Fruit fly (Drosophila melanogaster) whole organism, embryonic: ENCODE measurements around the gene CG2865.

ENCODE experiments used
- Abd-B ChIP-seq: fragments of 200-800 bp; sonication (Bioruptor generic); optimal IDR thresholded peaks from 2 replicates; lab custom pipeline; 2018; ENCODE audit warnings: missing biosample characterization, mild to moderate bottlenecking, missing genetic modification characterization, moderate library complexity
- Aef1 ChIP-seq: fragments of 200-800 bp; sonication (Bioruptor generic); IDR thresholded peaks from 3 replicates; pipeline ENCODE4 v1.3.6; 2022; ENCODE audit warnings: missing biosample characterization, missing genetic modification characterization
- Blimp-1 ChIP-seq: fragments of 200-800 bp; sonication (Bioruptor generic); optimal IDR thresholded peaks from 3 replicates; lab custom pipeline; 2018; ENCODE audit warnings: missing biosample characterization, missing genetic modification characterization, mild to moderate bottlenecking, moderate library complexity, missing genetic modification reagents
- BtbVII ChIP-seq: fragments of 200-800 bp; sonication (Bioruptor generic); optimal IDR thresholded peaks from 3 replicates; lab custom pipeline; 2017; ENCODE audit warnings: missing biosample characterization, mild to moderate bottlenecking, missing genetic modification characterization
- CG10431 ChIP-seq: fragments of 200-800 bp; sonication (Bioruptor generic); optimal IDR thresholded peaks from 3 replicates; lab custom pipeline; 2018; ENCODE audit warnings: missing biosample characterization, mild to moderate bottlenecking, missing genetic modification characterization
- CG11398 ChIP-seq: fragments of 200-800 bp; sonication (Bioruptor generic); optimal IDR thresholded peaks from 2 replicates; lab custom pipeline; 2016; ENCODE audit warnings: missing biosample characterization, missing genetic modification characterization
- CG11560 ChIP-seq: fragments of 200-800 bp; sonication (Bioruptor generic); IDR thresholded peaks from 3 replicates; pipeline ENCODE4 v1.3.6; 2022; ENCODE audit warnings: missing biosample characterization, missing genetic modification characterization
- CG12104 ChIP-seq: fragments of 200-800 bp; sonication (Bioruptor generic); optimal IDR thresholded peaks from 3 replicates; lab custom pipeline; 2016; ENCODE audit warnings: missing biosample characterization, missing genetic modification characterization
- CG12769 ChIP-seq: fragments of 200-800 bp; sonication (Bioruptor generic); optimal IDR thresholded peaks from 2 replicates; lab custom pipeline; 2019; ENCODE audit warnings: missing biosample characterization, mild to moderate bottlenecking, missing genetic modification characterization, moderate library complexity
- CG14441 ChIP-seq: fragments of 200-800 bp; sonication (Bioruptor generic); IDR thresholded peaks from 2 replicates; pipeline ENCODE4 v1.3.6; 2022; ENCODE audit warnings: missing biosample characterization, missing genetic modification characterization
- CG15601 ChIP-seq: fragments of 200-800 bp; sonication (Bioruptor generic); optimal IDR thresholded peaks from 3 replicates; lab custom pipeline; 2019; ENCODE audit warnings: missing biosample characterization, mild to moderate bottlenecking, missing genetic modification characterization, moderate library complexity
- CG1602 ChIP-seq: fragments of 200-800 bp; sonication (Bioruptor generic); optimal IDR thresholded peaks from 3 replicates; lab custom pipeline; 2016; ENCODE audit warnings: missing biosample characterization, missing genetic modification characterization
- CG17612 ChIP-seq: fragments of 200-800 bp; sonication (Bioruptor generic); IDR thresholded peaks from 2 replicates; pipeline ENCODE4 v1.3.6; 2022; ENCODE audit warnings: missing biosample characterization, missing genetic modification characterization
- CG2202 ChIP-seq: fragments of 200-800 bp; sonication (Bioruptor generic); optimal IDR thresholded peaks from 2 replicates; lab custom pipeline; 2018; ENCODE audit warnings: missing biosample characterization, mild to moderate bottlenecking, missing genetic modification characterization
- CG2875 ChIP-seq: fragments of 200-800 bp; sonication (Bioruptor generic); optimal IDR thresholded peaks from 2 replicates; lab custom pipeline; 2017; ENCODE audit warnings: missing biosample characterization, mild to moderate bottlenecking, missing genetic modification characterization, missing genetic modification reagents
- CG30020 ChIP-seq: fragments of 200-800 bp; optimal IDR thresholded peaks from 2 replicates; lab custom pipeline; 2019; ENCODE audit warnings: missing biosample characterization, mild to moderate bottlenecking, missing genetic modification characterization, moderate library complexity
- CG32532 ChIP-seq: fragments of 200-800 bp; sonication (Bioruptor generic); IDR thresholded peaks from 2 replicates; pipeline ENCODE4 v1.3.6; 2022; ENCODE audit warnings: missing biosample characterization, missing genetic modification characterization
- CG32772 ChIP-seq: fragments of 200-800 bp; sonication (Bioruptor generic); IDR thresholded peaks from 2 replicates; pipeline ENCODE4 v1.3.6; 2022; ENCODE audit warnings: missing biosample characterization, missing genetic modification characterization
- CG4282 ChIP-seq: fragments of 200-800 bp; sonication (Bioruptor generic); optimal IDR thresholded peaks from 2 replicates; lab custom pipeline; 2016; ENCODE audit warnings: missing biosample characterization, missing genetic modification characterization
- CG43689 ChIP-seq: fragments of 200-800 bp; sonication (Bioruptor generic); IDR thresholded peaks from 2 replicates; pipeline ENCODE4 v1.3.6; 2022; ENCODE audit warnings: missing biosample characterization, missing genetic modification characterization
- CG5953 ChIP-seq: fragments of 200-800 bp; sonication (Bioruptor generic); IDR thresholded peaks from 2 replicates; pipeline ENCODE4 v1.3.6; 2022; ENCODE audit warnings: missing biosample characterization, missing genetic modification characterization
- CG9215 ChIP-seq: fragments of 200-800 bp; sonication (Bioruptor generic); IDR thresholded peaks from 2 replicates; pipeline ENCODE4 v1.3.6; 2022; ENCODE audit warnings: missing biosample characterization, missing genetic modification characterization
- CG9932 ChIP-seq: fragments of 200-800 bp; sonication (Bioruptor generic); IDR thresholded peaks from 2 replicates; pipeline ENCODE4 v1.3.6; 2022; ENCODE audit warnings: missing biosample characterization, missing genetic modification characterization
- CkIIα-i1 ChIP-seq: fragments of 200-800 bp; sonication (Bioruptor generic); IDR thresholded peaks from 2 replicates; pipeline ENCODE4 v1.3.6; 2022; ENCODE audit warnings: missing biosample characterization, missing genetic modification characterization
- D19A ChIP-seq: fragments of 200-800 bp; optimal IDR thresholded peaks from 3 replicates; lab custom pipeline; 2019; ENCODE audit warnings: missing biosample characterization, mild to moderate bottlenecking, missing genetic modification characterization, moderate library complexity
- Dip2 ChIP-seq: fragments of 200-800 bp; sonication (Bioruptor generic); IDR thresholded peaks from 2 replicates; pipeline ENCODE4 v1.3.6; 2022; ENCODE audit warnings: missing biosample characterization, missing genetic modification characterization
- NC2α ChIP-seq: fragments of 200-800 bp; sonication (Bioruptor generic); optimal IDR thresholded peaks from 2 replicates; lab custom pipeline; 2016; ENCODE audit warnings: missing biosample characterization, missing genetic modification characterization
- Poxn ChIP-seq: fragments of 200-800 bp; sonication (Bioruptor generic); IDR thresholded peaks from 2 replicates; pipeline ENCODE4 v1.3.6; 2022; ENCODE audit warnings: missing biosample characterization, missing genetic modification characterization
- Rfx ChIP-seq: fragments of 200-800 bp; sonication (Bioruptor generic); IDR thresholded peaks from 2 replicates; pipeline ENCODE4 v1.3.6; 2022; ENCODE audit warnings: missing biosample characterization, missing genetic modification characterization
- Scr ChIP-seq: fragments of 200-800 bp; sonication (Bioruptor generic); IDR thresholded peaks from 2 replicates; pipeline ENCODE4 v1.3.6; 2022; ENCODE audit warnings: missing biosample characterization, missing genetic modification characterization; ENCODE audit not compliant: partially characterized antibody
- croc ChIP-seq: fragments of 200-800 bp; sonication (Bioruptor generic); conservative IDR thresholded peaks from 3 replicates; pipeline ENCODE4 v1.3.6; 2022; ENCODE audit warnings: missing biosample characterization, missing genetic modification characterization
- jumu ChIP-seq: fragments of 200-800 bp; sonication (Bioruptor generic); optimal IDR thresholded peaks from 3 replicates; lab custom pipeline; 2016; ENCODE audit warnings: missing biosample characterization, missing genetic modification characterization
- kay ChIP-seq: fragments of 200-800 bp; sonication (Bioruptor generic); optimal IDR thresholded peaks from 2 replicates; lab custom pipeline; 2016; ENCODE audit warnings: missing biosample characterization, missing genetic modification characterization
- klu ChIP-seq: fragments of 200-800 bp; sonication (Bioruptor generic); IDR thresholded peaks from 2 replicates; pipeline ENCODE4 v1.3.6; 2022; ENCODE audit warnings: missing biosample characterization, missing genetic modification characterization
- lbe ChIP-seq: fragments of 200-800 bp; sonication (Bioruptor generic); optimal IDR thresholded peaks from 2 replicates; lab custom pipeline; 2016; ENCODE audit warnings: missing biosample characterization, mild to moderate bottlenecking, missing genetic modification characterization
- maf-S ChIP-seq: fragments of 200-800 bp; sonication (Bioruptor generic); optimal IDR thresholded peaks from 2 replicates; lab custom pipeline; 2016; ENCODE audit warnings: missing biosample characterization, missing genetic modification characterization
- mld ChIP-seq: fragments of 200-800 bp; sonication (Bioruptor generic); IDR thresholded peaks from 3 replicates; pipeline ENCODE4 v1.3.6; 2022; ENCODE audit warnings: missing biosample characterization, missing genetic modification characterization; ENCODE audit not compliant: partially characterized antibody
- nerfin-1 ChIP-seq: fragments of 200-800 bp; sonication (Bioruptor generic); optimal IDR thresholded peaks from 3 replicates; lab custom pipeline; 2019; ENCODE audit warnings: missing biosample characterization, mild to moderate bottlenecking, missing genetic modification characterization, moderate library complexity
- nerfin-2 ChIP-seq: fragments of 200-800 bp; sonication (Bioruptor generic); IDR thresholded peaks from 2 replicates; pipeline ENCODE4 v1.3.6; 2022; ENCODE audit warnings: missing biosample characterization, missing genetic modification characterization; ENCODE audit not compliant: partially characterized antibody
- ro ChIP-seq: fragments of 200-800 bp; sonication (Bioruptor generic); IDR thresholded peaks from 2 replicates; pipeline ENCODE4 v1.3.6; 2022; ENCODE audit warnings: missing biosample characterization, missing genetic modification characterization
- sim ChIP-seq: fragments of 200-800 bp; sonication (Bioruptor generic); IDR thresholded peaks from 2 replicates; pipeline ENCODE4 v1.3.6; 2022; ENCODE audit warnings: missing biosample characterization, missing genetic modification characterization
- slp2 ChIP-seq: fragments of 200-800 bp; sonication (Bioruptor generic); optimal IDR thresholded peaks from 2 replicates; lab custom pipeline; 2016; ENCODE audit warnings: missing biosample characterization, missing genetic modification characterization
- sna ChIP-seq: fragments of 200-800 bp; sonication (Bioruptor generic); IDR thresholded peaks from 2 replicates; pipeline ENCODE4 v1.3.6; 2022; ENCODE audit warnings: missing biosample characterization, missing genetic modification characterization; ENCODE audit not compliant: partially characterized antibody
- ssp ChIP-seq: fragments of 200-800 bp; sonication (Bioruptor generic); IDR thresholded peaks from 2 replicates; pipeline ENCODE4 v1.3.6; 2022; ENCODE audit warnings: missing biosample characterization, missing genetic modification characterization
- tgo ChIP-seq: fragments of 200-800 bp; sonication (Bioruptor generic); IDR thresholded peaks from 3 replicates; pipeline ENCODE4 v1.3.6; 2022; ENCODE audit warnings: missing biosample characterization, missing genetic modification characterization
- tna ChIP-seq: fragments of 200-800 bp; sonication (Bioruptor generic); IDR thresholded peaks from 2 replicates; pipeline ENCODE4 v1.3.6; 2022; ENCODE audit warnings: missing biosample characterization, missing genetic modification characterization; ENCODE audit not compliant: partially characterized antibody
- unc-4 ChIP-seq: fragments of 200-800 bp; sonication (Bioruptor generic); IDR thresholded peaks from 2 replicates; pipeline ENCODE4 v1.3.6; 2022; ENCODE audit warnings: missing biosample characterization, missing genetic modification characterization; ENCODE audit not compliant: partially characterized antibody
- zfh1 ChIP-seq: fragments of 200-800 bp; sonication (Bioruptor generic); IDR thresholded peaks from 3 replicates; pipeline ENCODE4 v1.3.6; 2022; ENCODE audit warnings: missing biosample characterization, missing genetic modification characterization

The CG2865 gene

DNA sequence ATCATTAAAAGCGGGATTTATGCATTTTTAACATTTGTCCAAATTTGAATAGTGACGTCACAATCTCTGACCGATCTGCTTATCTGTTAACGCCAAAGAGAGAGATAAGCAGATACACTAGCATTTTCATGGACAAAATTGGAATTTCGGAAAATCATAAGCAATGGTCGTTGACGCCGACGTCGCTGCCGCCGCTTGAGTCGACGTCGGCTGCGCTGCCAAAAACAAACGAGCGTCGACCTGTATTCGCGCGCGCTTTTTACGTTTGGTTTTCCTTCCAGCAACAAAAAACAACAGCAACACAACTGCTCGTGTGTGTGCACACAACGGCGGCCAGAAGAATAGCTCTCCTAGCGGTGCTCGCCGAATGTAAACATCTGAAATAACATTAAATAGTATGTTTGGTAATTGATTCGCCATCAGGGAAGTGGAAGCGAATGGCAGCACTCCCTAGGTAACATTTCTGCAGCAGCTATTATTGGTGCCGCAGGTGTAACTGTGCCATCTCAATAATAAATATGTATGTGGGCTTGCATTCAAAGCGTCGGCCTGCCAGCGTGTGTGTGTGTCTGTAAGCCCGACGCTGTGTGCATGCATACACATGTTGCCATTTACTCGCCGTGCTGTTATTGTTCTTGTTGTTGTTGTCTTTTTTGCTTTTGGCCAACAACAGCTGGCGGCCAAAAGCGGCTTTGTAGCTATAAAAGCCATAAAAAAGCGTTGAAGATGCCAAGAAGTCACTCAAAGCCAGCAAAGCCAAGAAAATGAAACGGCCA is 7.3 kb upstream of the CG2865 start (continued):
- TF ChIP-seq ssp (peak; percentile 90), Rfx (GFP tag; lab: Robert Waterston, UW) (peak; percentile 97), CkIIα-i1 (GFP tag; lab: Robert Waterston, UW) (peak; percentile 83), sna (GFP tag; lab: Robert Waterston, UW) (no peak), CG9932 (peak; percentile 94), CG12769 (peak; percentile 99), croc (peak; percentile 94), BtbVII (GFP tag; lab: Kevin White, UChicago) (peak; percentile 91), CG5953 (GFP tag; lab: Robert Waterston, UW) (peak; percentile 98), CG12104 (GFP tag; lab: Kevin White, UChicago) (peak; percentile 84), Blimp-1 (GFP tag; lab: Kevin White, UChicago) (peak; percentile 90), CG2202 (peak; percentile 83), unc-4 (GFP tag; lab: Robert Waterston, UW) (no peak), CG10431 (peak; percentile 79), Poxn (peak; percentile 72), nerfin-1 (tag; lab: Kevin White, UChicago) (peak; percentile 84), mld (GFP tag; lab: Robert Waterston, UW) (no peak), D19A (peak; percentile 88)

DNA sequence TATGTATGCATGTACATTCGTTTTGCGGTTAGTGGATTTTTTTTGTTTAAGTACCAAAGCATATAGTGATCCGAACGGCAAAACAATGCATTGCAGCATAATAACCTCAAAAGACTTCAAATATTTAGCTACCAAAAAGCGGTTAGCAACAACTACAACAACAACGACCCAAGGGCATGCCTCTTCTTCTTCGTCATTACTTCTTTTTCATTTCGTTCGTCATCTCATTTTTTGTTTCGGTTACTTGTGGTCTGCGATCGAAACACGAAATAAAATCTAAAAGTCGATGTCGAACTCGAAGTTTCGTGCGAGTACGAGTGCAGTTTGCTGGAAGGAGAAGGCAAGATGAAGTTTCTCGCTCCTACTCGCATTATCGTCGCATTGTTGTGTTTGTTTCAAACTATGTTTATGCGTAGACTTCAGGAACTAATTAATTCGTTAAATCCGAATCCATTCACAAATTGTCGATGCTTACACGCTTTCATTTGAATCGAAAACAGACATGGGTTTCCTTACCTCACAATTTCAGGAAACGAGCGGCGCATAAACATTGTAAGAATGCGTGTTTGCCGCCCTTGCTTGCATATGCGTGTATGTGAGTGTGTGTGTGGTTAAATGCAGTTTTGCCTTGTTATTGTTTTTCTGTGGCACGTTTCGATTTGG is 5.6 kb upstream of the CG2865 start:
- TF ChIP-seq NC2α (peak; percentile 79), slp2 (peak; percentile 59), ro (GFP tag; lab: Robert Waterston, UW) (no peak), CG32772 (peak; percentile 74), BtbVII (GFP tag; lab: Kevin White, UChicago) (peak; percentile 15), CG2875 (GFP tag; lab: Kevin White, UChicago) (peak; percentile 77), CG11560 (no peak), CG30020 (tag; lab: Kevin White, UChicago) (peak; percentile 56), Aef1 (GFP tag; lab: Robert Waterston, UW) (peak; percentile 52; the same call in 2 of the 3 replicates), CG12104 (GFP tag; lab: Kevin White, UChicago) (peak; percentile 43), Abd-B (GFP tag; lab: Kevin White, UChicago) (peak; percentile 64), Dip2 (GFP tag; lab: Robert Waterston, UW) (no peak), tgo (GFP tag; lab: Robert Waterston, UW) (peak; percentile 67), CG11398 (peak; percentile 71), CG32532 (peak; percentile 40; the same call in 1 of the 2 replicates), CG15601 (peak; percentile 88), sim (GFP tag; lab: Robert Waterston, UW) (peak; percentile 73), CG9215 (peak; percentile 27; the same call in 1 of the 2 replicates), jumu (GFP tag; lab: Kevin White, UChicago) (peak; percentile 72), CG12769 (peak; percentile 67), tna (GFP tag; lab: Robert Waterston, UW) (no peak), kay (GFP tag; lab: Kevin White, UChicago) (peak; percentile 32), klu (no peak), CG14441 (GFP tag; lab: Robert Waterston, UW) (peak; percentile 73), Scr (GFP tag; lab: Robert Waterston, UW) (no peak), CG4282 (GFP tag; lab: Kevin White, UChicago) (no peak), CG1602 (GFP tag; lab: Kevin White, UChicago) (peak; percentile 83), lbe (GFP tag; lab: Kevin White, UChicago) (peak; percentile 91), CG17612 (GFP tag; lab: Robert Waterston, UW) (0 out of 2 replicates have a peak, but pooled peaks have one; percentile 34), CG43689 (GFP tag; lab: Robert Waterston, UW) (peak; percentile 72), maf-S (peak; percentile 70), zfh1 (GFP tag; lab: Robert Waterston, UW) (peak; percentile 95), nerfin-2 (no peak)
